Fruit fly (Drosophila melanogaster): Measurements from ENCODE around the gene CG8541.

DNA sequence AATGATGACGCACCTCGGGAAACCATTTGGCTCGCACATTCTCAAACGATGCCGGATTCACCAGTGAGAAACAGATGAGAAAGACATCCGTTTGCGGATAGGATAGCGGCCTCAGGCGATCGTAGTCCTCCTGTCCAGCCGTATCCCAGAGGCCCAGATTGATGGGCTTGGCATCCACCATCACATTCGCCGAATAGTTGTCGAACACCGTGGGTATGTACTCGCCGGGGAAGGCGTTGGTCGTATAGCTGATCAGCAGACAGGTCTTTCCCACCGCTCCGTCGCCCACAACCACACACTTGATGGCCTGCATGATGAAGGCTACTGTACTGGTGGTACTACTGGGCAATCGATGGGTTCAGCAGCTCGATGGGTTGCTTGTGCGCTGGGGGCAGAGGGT lies 37.2 kb upstream of the CG8541 start:
- TF ChIP-seq GATAd (GFP tag; optimal IDR thresholded peaks at IDR 0.05): no peak
- TF ChIP-seq tai (GFP tag; optimal IDR thresholded peaks at IDR 0.05): no peak
- TF ChIP-seq OdsH (GFP tag; optimal IDR thresholded peaks at IDR 0.05): no peak
- no peak for TF ChIP-seq HLH106 (tag; optimal IDR thresholded peaks at IDR 0.05)
- no peak for TF ChIP-seq Mio (GFP tag; optimal IDR thresholded peaks at IDR 0.05)
- TF ChIP-seq Myc (optimal IDR thresholded peaks at IDR 0.05): no peak
- TF ChIP-seq usp (GFP tag; optimal IDR thresholded peaks at IDR 0.05): no peak
- no peak for TF ChIP-seq br (GFP tag; optimal IDR thresholded peaks at IDR 0.05)
- TF ChIP-seq rgr (GFP tag; optimal IDR thresholded peaks at IDR 0.05): no peak
- no peak for TF ChIP-seq jim (GFP tag; optimal IDR thresholded peaks at IDR 0.05)
- no peak for TF ChIP-seq Abd-B (GFP tag; optimal IDR thresholded peaks at IDR 0.05)
- TF ChIP-seq Hnf4 (GFP tag; optimal IDR thresholded peaks at IDR 0.05): no peak
- TF ChIP-seq Hr78 (GFP tag; optimal IDR thresholded peaks at IDR 0.05): no peak

All from whole organism, wandering third instar larva.